Worm (Caenorhabditis elegans): Measurements from ENCODE around the gene cla-1.

DNA sequence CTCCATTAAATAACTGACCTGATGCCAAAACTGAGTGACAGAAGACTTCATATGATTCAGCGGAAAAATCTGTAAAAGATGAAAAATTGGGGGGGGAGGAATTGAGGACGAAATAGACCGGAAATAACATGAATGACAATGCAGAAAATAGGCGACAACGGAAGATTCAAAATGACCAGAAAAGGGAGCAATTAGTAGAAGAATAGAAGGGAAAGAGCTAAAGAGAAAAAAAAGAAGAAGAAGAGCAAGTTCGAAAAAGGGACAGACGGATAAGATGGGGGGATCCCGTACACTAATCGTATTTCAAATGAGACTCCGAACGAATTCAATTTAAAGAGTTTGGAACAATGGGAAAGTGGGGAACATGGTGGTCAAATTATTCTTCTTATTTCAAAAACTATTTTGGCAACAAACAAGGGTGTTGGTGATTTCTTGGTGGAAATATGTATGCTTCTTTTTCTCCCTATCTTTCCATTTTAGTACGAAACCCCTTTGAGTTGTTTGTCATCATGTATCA is 46.2 kb upstream of the cla-1 start, which contains the start of gene R05G6.10:
- TF ChIP-seq atf-7 (tag; optimal IDR thresholded peaks at IDR 0.05), result no peak
- no peak for TF ChIP-seq lin-40 (tag; optimal IDR thresholded peaks at IDR 0.05)
- no peak for TF ChIP-seq pha-4 (tag; optimal IDR thresholded peaks at IDR 0.05)

All from whole organism, young adult.